Fruit fly (Drosophila melanogaster) whole organism, embryonic: ENCODE results near the gene CG14839.

Source experiments
- C15 ChIP-seq: fragments of 200-800 bp; sonication (Bioruptor generic); IDR thresholded peaks from 3 replicates; pipeline ENCODE4 v1.3.6; 2022; ENCODE audit warnings: missing biosample characterization, missing genetic modification characterization
- CG10979 ChIP-seq: fragments of 200-800 bp; sonication (Bioruptor generic); optimal IDR thresholded peaks from 2 replicates; lab custom pipeline; 2018; ENCODE audit warnings: missing biosample characterization, mild to moderate bottlenecking, missing genetic modification characterization, moderate library complexity
- CG11093 ChIP-seq: fragments of 200-800 bp; sonication (Bioruptor generic); IDR thresholded peaks from 3 replicates; pipeline ENCODE4 v1.3.6; 2022; ENCODE audit warnings: missing biosample characterization, missing genetic modification characterization
- CG11398 ChIP-seq: fragments of 200-800 bp; sonication (Bioruptor generic); optimal IDR thresholded peaks from 2 replicates; lab custom pipeline; 2016; ENCODE audit warnings: missing biosample characterization, missing genetic modification characterization
- CG11456 ChIP-seq: fragments of 200-800 bp; sonication (Bioruptor generic); IDR thresholded peaks from 3 replicates; pipeline ENCODE4 v1.3.6; 2022; ENCODE audit warnings: missing biosample characterization, missing genetic modification characterization
- CG11723 ChIP-seq: fragments of 200-800 bp; sonication (Bioruptor generic); optimal IDR thresholded peaks from 2 replicates; lab custom pipeline; 2017; ENCODE audit warnings: missing biosample characterization, mild to moderate bottlenecking, missing genetic modification characterization
- CG12659 ChIP-seq: fragments of 200-800 bp; sonication (Bioruptor generic); optimal IDR thresholded peaks from 3 replicates; lab custom pipeline; 2017; ENCODE audit warnings: mild to moderate bottlenecking, missing biosample characterization, missing genetic modification reagents, missing genetic modification characterization
- CG15011 ChIP-seq: fragments of 200-800 bp; sonication (Bioruptor generic); optimal IDR thresholded peaks from 3 replicates; lab custom pipeline; 2018; ENCODE audit warnings: missing biosample characterization, mild to moderate bottlenecking, missing genetic modification characterization
- CG15073 ChIP-seq: fragments of 200-800 bp; sonication (Bioruptor generic); optimal IDR thresholded peaks from 2 replicates; lab custom pipeline; 2016; ENCODE audit warnings: missing biosample characterization, missing genetic modification characterization
- CG15601 ChIP-seq: fragments of 200-800 bp; sonication (Bioruptor generic); optimal IDR thresholded peaks from 3 replicates; lab custom pipeline; 2019; ENCODE audit warnings: missing biosample characterization, mild to moderate bottlenecking, missing genetic modification characterization, moderate library complexity
- CG1602 ChIP-seq: fragments of 200-800 bp; sonication (Bioruptor generic); optimal IDR thresholded peaks from 3 replicates; lab custom pipeline; 2016; ENCODE audit warnings: missing biosample characterization, missing genetic modification characterization
- CG17186 ChIP-seq: fragments of 200-800 bp; sonication (Bioruptor generic); optimal IDR thresholded peaks from 3 replicates; lab custom pipeline; 2017; ENCODE audit warnings: missing biosample characterization, missing genetic modification reagents, missing genetic modification characterization
- CG2129 ChIP-seq: fragments of 200-800 bp; sonication (Bioruptor generic); IDR thresholded peaks from 2 replicates; pipeline ENCODE4 v1.3.6; 2022; ENCODE audit warnings: missing biosample characterization, missing genetic modification characterization; ENCODE audit not compliant: partially characterized antibody
- CG2875 ChIP-seq: fragments of 200-800 bp; sonication (Bioruptor generic); optimal IDR thresholded peaks from 2 replicates; lab custom pipeline; 2017; ENCODE audit warnings: missing biosample characterization, mild to moderate bottlenecking, missing genetic modification characterization, missing genetic modification reagents
- CG32767 ChIP-seq: fragments of 200-800 bp; sonication (Bioruptor generic); IDR thresholded peaks from 2 replicates; pipeline ENCODE4 v1.3.6; 2022; ENCODE audit warnings: missing biosample characterization, missing genetic modification characterization
- CG3995 ChIP-seq: fragments of 200-800 bp; sonication (Bioruptor generic); optimal IDR thresholded peaks from 3 replicates; lab custom pipeline; 2016; ENCODE audit warnings: missing biosample characterization, missing genetic modification characterization
- CG4730 ChIP-seq: fragments of 200-800 bp; sonication (Bioruptor generic); IDR thresholded peaks from 2 replicates; pipeline ENCODE4 v1.3.6; 2022; ENCODE audit warnings: missing biosample characterization, missing genetic modification characterization
- CG9437 ChIP-seq: fragments of 200-800 bp; sonication (Bioruptor generic); optimal IDR thresholded peaks from 2 replicates; lab custom pipeline; 2018; ENCODE audit warnings: missing biosample characterization, mild to moderate bottlenecking, missing genetic modification characterization
- CG9609 ChIP-seq: fragments of 200-800 bp; sonication (Bioruptor generic); optimal IDR thresholded peaks from 3 replicates; lab custom pipeline; 2016; ENCODE audit warnings: missing biosample characterization, missing genetic modification characterization
- CG9876 ChIP-seq: fragments of 200-800 bp; sonication (Bioruptor generic); optimal IDR thresholded peaks from 2 replicates; lab custom pipeline; 2016; ENCODE audit warnings: missing biosample characterization, missing genetic modification characterization
- Dp ChIP-seq: fragments of 200-800 bp; sonication (Bioruptor generic); optimal IDR thresholded peaks from 2 replicates; lab custom pipeline; 2018; ENCODE audit warnings: missing biosample characterization, mild to moderate bottlenecking, missing genetic modification characterization, moderate library complexity
- E2f1 ChIP-seq: fragments of 200-800 bp; sonication (Bioruptor generic); IDR thresholded peaks from 2 replicates; pipeline ENCODE4 v1.3.6; 2022; ENCODE audit warnings: missing biosample characterization, missing genetic modification characterization
- Hmr ChIP-seq: fragments of 200-800 bp; sonication (Bioruptor generic); optimal IDR thresholded peaks from 3 replicates; lab custom pipeline; 2017; ENCODE audit warnings: mild to moderate bottlenecking, missing biosample characterization, missing genetic modification reagents, missing genetic modification characterization
- Hr3 ChIP-seq: fragments of 200-800 bp; sonication (Bioruptor generic); optimal IDR thresholded peaks from 3 replicates; lab custom pipeline; 2016; ENCODE audit warnings: missing biosample characterization, missing genetic modification characterization
- MBD-R2 ChIP-seq: fragments of 200-800 bp; sonication (Bioruptor generic); IDR thresholded peaks from 2 replicates; pipeline ENCODE4 v1.3.6; 2022; ENCODE audit warnings: missing biosample characterization, missing genetic modification characterization
- Mrtf ChIP-seq: fragments of 200-800 bp; sonication (Bioruptor generic); IDR thresholded peaks from 3 replicates; pipeline ENCODE4 v1.3.6; 2022; ENCODE audit warnings: missing biosample characterization, missing genetic modification characterization
- Oaz ChIP-seq: fragments of 200-800 bp; sonication (Bioruptor generic); IDR thresholded peaks from 2 replicates; pipeline ENCODE4 v1.3.6; 2022; ENCODE audit warnings: missing biosample characterization, missing genetic modification characterization
- PHDP ChIP-seq: fragments of 200-800 bp; sonication (Bioruptor generic); optimal IDR thresholded peaks from 3 replicates; lab custom pipeline; 2018; ENCODE audit warnings: missing biosample characterization, mild to moderate bottlenecking, missing genetic modification characterization, moderate library complexity
- Sox100B ChIP-seq: fragments of 200-800 bp; sonication (Bioruptor generic); optimal IDR thresholded peaks from 3 replicates; lab custom pipeline; 2018; ENCODE audit warnings: missing biosample characterization, mild to moderate bottlenecking, missing genetic modification characterization
- Stat92E ChIP-seq, 3 experiments: fragments of >200 bp in 2 of 3; fragments of 200-800 bp in 1 of 3; sonication (Bioruptor generic) in 1 of 3; optimal IDR thresholded peaks; 2 replicates each; lab custom pipeline; 2017 to 2019; ENCODE audit warnings: missing biosample characterization in 3 of 3, missing genetic modification characterization in 3 of 3, mild to moderate bottlenecking in 1 of 3, moderate library complexity in 1 of 3
- Tbp ChIP-seq: fragments of >200 bp; optimal IDR thresholded peaks from 2 replicates; lab custom pipeline; 2018; ENCODE audit warnings: missing biosample characterization, missing genetic modification characterization
- Trl ChIP-seq, 3 experiments: fragments of >200 bp in 2 of 3; fragments of 200-800 bp in 1 of 3; sonication (Bioruptor generic) in 1 of 3; optimal IDR thresholded peaks; 2 replicates in 1 of 3; 3 replicates in 2 of 3; lab custom pipeline; 2016 to 2017; ENCODE audit warnings: missing biosample characterization in 1 of 3, missing genetic modification characterization in 1 of 3
- al ChIP-seq: fragments of 200-800 bp; sonication (Bioruptor generic); IDR thresholded peaks from 2 replicates; pipeline ENCODE4 v1.3.6; 2022; ENCODE audit warnings: missing biosample characterization, missing genetic modification characterization
- cad ChIP-seq: fragments of >200 bp; optimal IDR thresholded peaks from 2 replicates; lab custom pipeline; 2017; ENCODE audit warnings: missing biosample characterization, missing genetic modification characterization
- cas ChIP-seq: fragments of 200-800 bp; sonication (Bioruptor generic); IDR thresholded peaks from 2 replicates; pipeline ENCODE4 v1.3.6; 2022; ENCODE audit warnings: missing biosample characterization, missing genetic modification characterization
- cato ChIP-seq: fragments of 200-800 bp; sonication (Bioruptor generic); optimal IDR thresholded peaks from 2 replicates; lab custom pipeline; 2016; ENCODE audit warnings: missing biosample characterization, missing genetic modification characterization, borderline replicate concordance
- fd96Cb ChIP-seq: fragments of 200-800 bp; sonication (Bioruptor generic); optimal IDR thresholded peaks from 2 replicates; lab custom pipeline; 2018; ENCODE audit warnings: missing biosample characterization, mild to moderate bottlenecking, missing genetic modification characterization, moderate library complexity
- ind ChIP-seq: fragments of 200-800 bp; sonication (Bioruptor generic); optimal IDR thresholded peaks from 3 replicates; lab custom pipeline; 2016; ENCODE audit warnings: missing biosample characterization, missing genetic modification characterization
- kay ChIP-seq: fragments of 200-800 bp; sonication (Bioruptor generic); optimal IDR thresholded peaks from 2 replicates; lab custom pipeline; 2016; ENCODE audit warnings: missing biosample characterization, missing genetic modification characterization
- klu ChIP-seq: fragments of 200-800 bp; sonication (Bioruptor generic); IDR thresholded peaks from 2 replicates; pipeline ENCODE4 v1.3.6; 2022; ENCODE audit warnings: missing biosample characterization, missing genetic modification characterization
- kni ChIP-seq: fragments of 200-800 bp; sonication (Bioruptor generic); optimal IDR thresholded peaks from 3 replicates; lab custom pipeline; 2017; ENCODE audit warnings: mild to moderate bottlenecking, missing biosample characterization, missing genetic modification reagents, missing genetic modification characterization
- lab ChIP-seq: fragments of 200-800 bp; sonication (Bioruptor generic); optimal IDR thresholded peaks from 3 replicates; lab custom pipeline; 2017; ENCODE audit warnings: missing biosample characterization, missing genetic modification characterization, mild to moderate bottlenecking, moderate library complexity, missing genetic modification reagents
- lilli ChIP-seq: fragments of 200-800 bp; sonication (Bioruptor generic); optimal IDR thresholded peaks from 3 replicates; lab custom pipeline; 2016; ENCODE audit warnings: missing biosample characterization, missing genetic modification characterization
- nerfin-2 ChIP-seq: fragments of 200-800 bp; sonication (Bioruptor generic); IDR thresholded peaks from 2 replicates; pipeline ENCODE4 v1.3.6; 2022; ENCODE audit warnings: missing biosample characterization, missing genetic modification characterization; ENCODE audit not compliant: partially characterized antibody
- peb ChIP-seq: fragments of 200-800 bp; sonication (Bioruptor generic); IDR thresholded peaks from 2 replicates; pipeline ENCODE4 v1.3.6; 2022; ENCODE audit warnings: missing biosample characterization, missing genetic modification characterization
- sens ChIP-seq: fragments of 200-800 bp; sonication (Bioruptor generic); peaks from one replicate; lab custom pipeline; 2016; ENCODE audit warnings: missing biosample characterization, missing genetic modification characterization
- shn ChIP-seq: fragments of 200-800 bp; sonication (Bioruptor generic); optimal IDR thresholded peaks from 3 replicates; lab custom pipeline; 2016; ENCODE audit warnings: missing biosample characterization, missing genetic modification characterization
- sim ChIP-seq: fragments of 200-800 bp; sonication (Bioruptor generic); IDR thresholded peaks from 2 replicates; pipeline ENCODE4 v1.3.6; 2022; ENCODE audit warnings: missing biosample characterization, missing genetic modification characterization
- slp2 ChIP-seq: fragments of 200-800 bp; sonication (Bioruptor generic); optimal IDR thresholded peaks from 2 replicates; lab custom pipeline; 2016; ENCODE audit warnings: missing biosample characterization, missing genetic modification characterization
- wek ChIP-seq: fragments of 200-800 bp; sonication (Bioruptor generic); optimal IDR thresholded peaks from 3 replicates; lab custom pipeline; 2018; ENCODE audit warnings: missing biosample characterization, mild to moderate bottlenecking, missing genetic modification characterization, moderate library complexity
- z ChIP-seq: fragments of 200-800 bp; sonication (Bioruptor generic); IDR thresholded peaks from 3 replicates; pipeline ENCODE4 v1.3.6; 2022; ENCODE audit warnings: missing biosample characterization, missing genetic modification characterization

CG14839 gene

DNA sequence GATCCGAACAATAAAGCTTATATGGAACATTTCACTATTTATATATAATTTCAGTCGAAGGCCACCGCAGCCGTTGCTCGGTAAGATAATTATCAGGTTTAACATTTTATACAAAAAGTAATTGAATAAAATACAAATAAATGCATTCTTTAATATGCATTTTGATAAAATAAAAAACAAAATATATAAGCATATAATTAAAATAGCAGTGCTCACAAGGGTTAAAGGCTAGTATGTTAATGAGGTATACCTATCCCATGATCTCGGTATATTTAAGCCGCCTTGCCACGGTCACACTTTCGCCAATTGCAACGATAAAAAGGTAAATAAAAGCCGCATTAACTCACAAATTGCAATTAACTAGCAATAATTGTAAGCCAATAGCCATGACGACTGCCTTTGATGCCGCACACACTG lies 46.6 kb downstream of the CG14839 start, which contains the start of gene Polr2I (continued):
- no peak for TF ChIP-seq Stat92E (GFP tag; optimal IDR thresholded peaks at IDR 0.05; lab: Kevin White, UChicago)
- TF ChIP-seq cas (GFP tag; lab: Robert Waterston, UW): no peak
- peak; percentile 35 for TF ChIP-seq Hmr (GFP tag; lab: Kevin White, UChicago)
- TF ChIP-seq ind: peak; percentile 16
- peak; percentile 28 for TF ChIP-seq CG9437 (GFP tag; lab: Kevin White, UChicago)
- TF ChIP-seq z (GFP tag; lab: Robert Waterston, UW): no peak
- TF ChIP-seq CG1602 (GFP tag; lab: Kevin White, UChicago): peak; percentile 32
- no peak for TF ChIP-seq CG4730 (GFP tag; lab: Robert Waterston, UW)
- TF ChIP-seq sim (GFP tag; lab: Robert Waterston, UW): no peak
- peak; percentile 73 for TF ChIP-seq MBD-R2 (GFP tag; lab: Robert Waterston, UW)
- TF ChIP-seq PHDP (tag; lab: Kevin White, UChicago): peak; percentile 21
- TF ChIP-seq Oaz (GFP tag; lab: Robert Waterston, UW): no peak
- TF ChIP-seq CG11093 (GFP tag; lab: Robert Waterston, UW): no peak
- TF ChIP-seq E2f1 (GFP tag; lab: Robert Waterston, UW): no peak
- no peak for TF ChIP-seq CG11723 (GFP tag; lab: Kevin White, UChicago)
- TF ChIP-seq shn (GFP tag; lab: Kevin White, UChicago): no peak
- TF ChIP-seq CG15601 (tag; lab: Kevin White, UChicago): no peak
- no peak for TF ChIP-seq CG17186 (GFP tag; lab: Kevin White, UChicago)
- no peak for TF ChIP-seq klu
- no peak for TF ChIP-seq peb (GFP tag; lab: Robert Waterston, UW)
- TF ChIP-seq slp2 (GFP tag; lab: Kevin White, UChicago): no peak
- TF ChIP-seq CG11456 (GFP tag; lab: Robert Waterston, UW): no peak
- TF ChIP-seq Sox100B (GFP tag; lab: Kevin White, UChicago): no peak
- no peak for TF ChIP-seq kni
- no peak for TF ChIP-seq al (GFP tag; lab: Robert Waterston, UW)
- peak; percentile 13 for TF ChIP-seq CG10979 (tag; lab: Kevin White, UChicago)
- TF ChIP-seq cato (GFP tag; lab: Kevin White, UChicago): no peak
- peak; percentile 29 for TF ChIP-seq CG3995 (GFP tag; lab: Kevin White, UChicago)
- TF ChIP-seq sens: no peak
- TF ChIP-seq cad (GFP tag; lab: Kevin White, UChicago): no peak
- no peak for TF ChIP-seq Tbp (GFP tag; lab: Kevin White, UChicago)
- TF ChIP-seq Dp (GFP tag; lab: Kevin White, UChicago): peak; percentile 21
- no peak for TF ChIP-seq kay (GFP tag; lab: Kevin White, UChicago)
- TF ChIP-seq lilli: peak; percentile 15
- peak; percentile 28 for TF ChIP-seq fd96Cb (tag; lab: Kevin White, UChicago)
- no peak for TF ChIP-seq CG15073 (GFP tag; lab: Kevin White, UChicago)
- TF ChIP-seq Hr3 (GFP tag; lab: Kevin White, UChicago): peak; percentile 54
- TF ChIP-seq CG11398 (GFP tag; lab: Kevin White, UChicago): no peak
- TF ChIP-seq CG15011 (GFP tag; lab: Kevin White, UChicago): no peak
- TF ChIP-seq CG32767: no peak
- no peak for TF ChIP-seq lab (GFP tag; lab: Kevin White, UChicago)
- no peak for TF ChIP-seq CG2129 (GFP tag; lab: Robert Waterston, UW)
- no peak for TF ChIP-seq CG9876 (GFP tag; lab: Kevin White, UChicago)
- no peak for TF ChIP-seq wek
- no peak for TF ChIP-seq Trl (optimal IDR thresholded peaks at IDR 0.05; lab: Kevin White, UChicago)
- no peak for TF ChIP-seq Trl (GFP tag; optimal IDR thresholded peaks at IDR 0.05; lab: Kevin White, UChicago)
- TF ChIP-seq Mrtf (GFP tag; lab: Robert Waterston, UW): no peak
- TF ChIP-seq CG9609 (GFP tag; lab: Kevin White, UChicago): no peak
- no peak for TF ChIP-seq nerfin-2 (GFP tag; lab: Robert Waterston, UW)
- TF ChIP-seq CG12659 (GFP tag; lab: Kevin White, UChicago): peak; percentile 33
- TF ChIP-seq CG2875 (GFP tag; lab: Kevin White, UChicago): no peak
- TF ChIP-seq C15 (GFP tag; lab: Robert Waterston, UW): no peak
